Fruit fly (Drosophila melanogaster) whole organism, embryonic: Measurements from ENCODE around the gene CG17562.

Source experiments
- CG10979 ChIP-seq: fragments of 200-800 bp; sonication (Bioruptor generic); optimal IDR thresholded peaks from 2 replicates; lab custom pipeline; 2018; ENCODE audit warnings: missing biosample characterization, mild to moderate bottlenecking, missing genetic modification characterization, moderate library complexity
- CG11723 ChIP-seq: fragments of 200-800 bp; sonication (Bioruptor generic); optimal IDR thresholded peaks from 2 replicates; lab custom pipeline; 2017; ENCODE audit warnings: missing biosample characterization, mild to moderate bottlenecking, missing genetic modification characterization
- CG12659 ChIP-seq: fragments of 200-800 bp; sonication (Bioruptor generic); optimal IDR thresholded peaks from 3 replicates; lab custom pipeline; 2017; ENCODE audit warnings: mild to moderate bottlenecking, missing biosample characterization, missing genetic modification reagents, missing genetic modification characterization
- CG13296 ChIP-seq: fragments of 200-800 bp; sonication (Bioruptor generic); optimal IDR thresholded peaks from 3 replicates; lab custom pipeline; 2018; ENCODE audit warnings: missing biosample characterization, mild to moderate bottlenecking, missing genetic modification characterization
- CG14710 ChIP-seq: fragments of 200-800 bp; sonication (Bioruptor generic); optimal IDR thresholded peaks from 3 replicates; lab custom pipeline; 2019; ENCODE audit warnings: missing biosample characterization, mild to moderate bottlenecking, missing genetic modification characterization, moderate library complexity
- CG1603 ChIP-seq: fragments of 200-800 bp; sonication (Bioruptor generic); optimal IDR thresholded peaks from 2 replicates; lab custom pipeline; 2019; ENCODE audit warnings: missing biosample characterization, mild to moderate bottlenecking, missing genetic modification characterization, moderate library complexity
- CG17802 ChIP-seq: fragments of 200-800 bp; sonication (Bioruptor generic); optimal IDR thresholded peaks from 2 replicates; lab custom pipeline; 2018; ENCODE audit warnings: missing biosample characterization, mild to moderate bottlenecking, missing genetic modification characterization, moderate library complexity
- CG18476 ChIP-seq: fragments of 200-800 bp; sonication (Bioruptor generic); optimal IDR thresholded peaks from 2 replicates; lab custom pipeline; 2016; ENCODE audit warnings: missing biosample characterization, mild to moderate bottlenecking, missing genetic modification characterization
- CG31224 ChIP-seq: fragments of 200-800 bp; sonication (Bioruptor generic); IDR thresholded peaks from 2 replicates; pipeline ENCODE4 v1.3.6; 2022; ENCODE audit warnings: missing biosample characterization, missing genetic modification characterization
- CG31441 ChIP-seq: fragments of 200-800 bp; sonication (Bioruptor generic); IDR thresholded peaks from 2 replicates; pipeline ENCODE4 v1.3.6; 2022; ENCODE audit warnings: missing biosample characterization, missing genetic modification characterization
- CG34376 ChIP-seq: fragments of 200-800 bp; sonication (Bioruptor generic); optimal IDR thresholded peaks from 2 replicates; lab custom pipeline; 2018; ENCODE audit warnings: missing biosample characterization, mild to moderate bottlenecking, missing genetic modification characterization
- CG4617 ChIP-seq: fragments of 200-800 bp; sonication (Bioruptor generic); optimal IDR thresholded peaks from 3 replicates; lab custom pipeline; 2016; ENCODE audit warnings: missing biosample characterization, missing genetic modification characterization, borderline replicate concordance
- CG7963 ChIP-seq: fragments of 200-800 bp; sonication (Bioruptor generic); IDR thresholded peaks from 3 replicates; pipeline ENCODE4 v1.3.6; 2022; ENCODE audit warnings: missing biosample characterization, missing genetic modification characterization; ENCODE audit not compliant: partially characterized antibody
- CG8290 ChIP-seq, 3 experiments: fragments of 200-800 bp; sonication (Bioruptor generic); optimal IDR thresholded peaks; 2 replicates each; lab custom pipeline; 2016 to 2019; ENCODE audit warnings: missing biosample characterization in 3 of 3, missing genetic modification characterization in 3 of 3, mild to moderate bottlenecking in 2 of 3, moderate library complexity in 1 of 3
- CG8765 ChIP-seq: fragments of 200-800 bp; sonication (Bioruptor generic); IDR thresholded peaks from 2 replicates; pipeline ENCODE4 v1.3.6; 2022; ENCODE audit warnings: missing biosample characterization, missing genetic modification characterization
- D ChIP-seq, 2 experiments: fragments of 200-800 bp in 1 of 2; fragments of >200 bp in 1 of 2; sonication (Bioruptor generic) in 1 of 2; optimal IDR thresholded peaks; 2 replicates in 1 of 2; 3 replicates in 1 of 2; lab custom pipeline; 2017; ENCODE audit warnings: mild to moderate bottlenecking in 1 of 2, missing biosample characterization in 1 of 2, missing genetic modification characterization in 1 of 2, missing genetic modification reagents in 1 of 2
- D19A ChIP-seq: fragments of 200-800 bp; optimal IDR thresholded peaks from 3 replicates; lab custom pipeline; 2019; ENCODE audit warnings: missing biosample characterization, mild to moderate bottlenecking, missing genetic modification characterization, moderate library complexity
- Dbx ChIP-seq: fragments of 200-800 bp; sonication (Bioruptor generic); IDR thresholded peaks from 3 replicates; pipeline ENCODE4 v1.3.6; 2022; ENCODE audit warnings: missing biosample characterization, missing genetic modification characterization
- Dip2 ChIP-seq: fragments of 200-800 bp; sonication (Bioruptor generic); IDR thresholded peaks from 2 replicates; pipeline ENCODE4 v1.3.6; 2022; ENCODE audit warnings: missing biosample characterization, missing genetic modification characterization
- Dref ChIP-seq: fragments of 200-800 bp; sonication (Bioruptor generic); IDR thresholded peaks from 2 replicates; pipeline ENCODE4 v1.3.6; 2022; ENCODE audit warnings: missing biosample characterization, missing genetic modification characterization
- Ets97D ChIP-seq: fragments of 200-800 bp; sonication (Bioruptor generic); optimal IDR thresholded peaks from 3 replicates; lab custom pipeline; 2016; ENCODE audit warnings: missing biosample characterization, missing genetic modification characterization
- Jarid2 ChIP-seq: fragments of 200-800 bp; sonication (Bioruptor generic); optimal IDR thresholded peaks from 3 replicates; lab custom pipeline; 2017; ENCODE audit warnings: mild to moderate bottlenecking, missing biosample characterization, missing genetic modification reagents, missing genetic modification characterization
- Mes4 ChIP-seq: fragments of 200-800 bp; sonication (Bioruptor generic); optimal IDR thresholded peaks from 2 replicates; lab custom pipeline; 2016; ENCODE audit warnings: missing biosample characterization, missing genetic modification characterization
- NC2β ChIP-seq: fragments of 200-800 bp; sonication (Bioruptor generic); optimal IDR thresholded peaks from 2 replicates; lab custom pipeline; 2016; ENCODE audit warnings: missing biosample characterization, missing genetic modification characterization
- NfI ChIP-seq: fragments of 200-800 bp; sonication (Bioruptor generic); optimal IDR thresholded peaks from 3 replicates; lab custom pipeline; 2018; ENCODE audit warnings: missing biosample characterization, mild to moderate bottlenecking, missing genetic modification characterization, moderate library complexity
- Ptx1 ChIP-seq: fragments of 200-800 bp; sonication (Bioruptor generic); IDR thresholded peaks from 2 replicates; pipeline ENCODE4 v1.3.6; 2022; ENCODE audit warnings: missing biosample characterization, missing genetic modification characterization
- aop ChIP-seq: fragments of 200-800 bp; sonication (Bioruptor generic); IDR thresholded peaks from 2 replicates; pipeline ENCODE4 v1.3.6; 2022; ENCODE audit warnings: missing biosample characterization, missing genetic modification characterization
- btn ChIP-seq: fragments of 200-800 bp; sonication (Bioruptor generic); optimal IDR thresholded peaks from 2 replicates; lab custom pipeline; 2016; ENCODE audit warnings: missing biosample characterization, missing genetic modification characterization
- chif ChIP-seq, 2 experiments: fragments of 200-800 bp; sonication (Bioruptor generic); optimal IDR thresholded peaks; 3 replicates each; lab custom pipeline; 2016; ENCODE audit warnings: missing biosample characterization in 2 of 2, missing genetic modification characterization in 2 of 2
- chm ChIP-seq: fragments of 200-800 bp; sonication (Bioruptor generic); IDR thresholded peaks from 2 replicates; pipeline ENCODE4 v1.3.6; 2022; ENCODE audit warnings: missing biosample characterization, missing genetic modification characterization
- ci ChIP-seq: fragments of 200-800 bp; sonication (Bioruptor generic); IDR thresholded peaks from 3 replicates; pipeline ENCODE4 v1.3.6; 2022; ENCODE audit warnings: missing biosample characterization, missing genetic modification characterization
- dati ChIP-seq: fragments of 200-800 bp; sonication (Bioruptor generic); IDR thresholded peaks from 2 replicates; pipeline ENCODE4 v1.3.6; 2022; ENCODE audit warnings: missing biosample characterization, missing genetic modification characterization
- esg ChIP-seq: fragments of 200-800 bp; sonication (Bioruptor generic); conservative IDR thresholded peaks from 2 replicates; pipeline ENCODE4 v1.3.6; 2022; ENCODE audit warnings: missing biosample characterization, missing genetic modification characterization
- gem ChIP-seq: fragments of 200-800 bp; sonication (Bioruptor generic); optimal IDR thresholded peaks from 2 replicates; lab custom pipeline; 2019; ENCODE audit warnings: missing biosample characterization, mild to moderate bottlenecking, missing genetic modification characterization, moderate library complexity
- hbn ChIP-seq: fragments of 200-800 bp; sonication (Bioruptor generic); IDR thresholded peaks from 2 replicates; pipeline ENCODE4 v1.3.6; 2022; ENCODE audit warnings: missing biosample characterization, missing genetic modification characterization; ENCODE audit not compliant: partially characterized antibody
- ken ChIP-seq: fragments of 200-800 bp; sonication (Bioruptor generic); IDR thresholded peaks from 3 replicates; pipeline ENCODE4 v1.3.6; 2022; ENCODE audit warnings: missing biosample characterization, missing genetic modification characterization
- lmd ChIP-seq: fragments of 200-800 bp; sonication (Bioruptor generic); IDR thresholded peaks from 2 replicates; pipeline ENCODE4 v1.3.6; 2022; ENCODE audit warnings: missing biosample characterization, missing genetic modification characterization
- mld ChIP-seq: fragments of 200-800 bp; sonication (Bioruptor generic); IDR thresholded peaks from 3 replicates; pipeline ENCODE4 v1.3.6; 2022; ENCODE audit warnings: missing biosample characterization, missing genetic modification characterization; ENCODE audit not compliant: partially characterized antibody
- nau ChIP-seq: fragments of 200-800 bp; sonication (Bioruptor generic); optimal IDR thresholded peaks from 3 replicates; lab custom pipeline; 2017; ENCODE audit warnings: missing biosample characterization, mild to moderate bottlenecking, missing genetic modification characterization, missing genetic modification reagents
- nerfin-2 ChIP-seq: fragments of 200-800 bp; sonication (Bioruptor generic); IDR thresholded peaks from 2 replicates; pipeline ENCODE4 v1.3.6; 2022; ENCODE audit warnings: missing biosample characterization, missing genetic modification characterization; ENCODE audit not compliant: partially characterized antibody
- pita ChIP-seq: fragments of 200-800 bp; sonication (Bioruptor generic); optimal IDR thresholded peaks from 2 replicates; lab custom pipeline; 2017; ENCODE audit warnings: missing biosample characterization, mild to moderate bottlenecking, missing genetic modification characterization
- pros ChIP-seq: fragments of 200-800 bp; sonication (Bioruptor generic); optimal IDR thresholded peaks from 3 replicates; lab custom pipeline; 2019; ENCODE audit warnings: missing biosample characterization, mild to moderate bottlenecking, missing genetic modification characterization, moderate library complexity
- slp2 ChIP-seq: fragments of 200-800 bp; sonication (Bioruptor generic); optimal IDR thresholded peaks from 2 replicates; lab custom pipeline; 2016; ENCODE audit warnings: missing biosample characterization, missing genetic modification characterization
- sug ChIP-seq: fragments of 200-800 bp; optimal IDR thresholded peaks from 2 replicates; lab custom pipeline; 2019; ENCODE audit warnings: missing biosample characterization, mild to moderate bottlenecking, missing genetic modification characterization, moderate library complexity
- unc-4 ChIP-seq: fragments of 200-800 bp; sonication (Bioruptor generic); IDR thresholded peaks from 2 replicates; pipeline ENCODE4 v1.3.6; 2022; ENCODE audit warnings: missing biosample characterization, missing genetic modification characterization; ENCODE audit not compliant: partially characterized antibody
- vnd ChIP-seq: fragments of 200-800 bp; sonication (Bioruptor generic); IDR thresholded peaks from 3 replicates; pipeline ENCODE4 v1.3.6; 2022; ENCODE audit warnings: missing biosample characterization, missing genetic modification characterization; ENCODE audit not compliant: partially characterized antibody
- vvl ChIP-seq: fragments of 200-800 bp; sonication (Bioruptor generic); IDR thresholded peaks from 2 replicates; pipeline ENCODE4 v1.3.6; 2022; ENCODE audit warnings: missing biosample characterization, missing genetic modification characterization
- zen2 ChIP-seq: fragments of 200-800 bp; sonication (Bioruptor generic); IDR thresholded peaks from 3 replicates; pipeline ENCODE4 v1.3.6; 2022; ENCODE audit warnings: missing biosample characterization, missing genetic modification characterization; ENCODE audit not compliant: partially characterized antibody
- zfh1 ChIP-seq: fragments of 200-800 bp; sonication (Bioruptor generic); IDR thresholded peaks from 3 replicates; pipeline ENCODE4 v1.3.6; 2022; ENCODE audit warnings: missing biosample characterization, missing genetic modification characterization

The CG17562 gene

DNA sequence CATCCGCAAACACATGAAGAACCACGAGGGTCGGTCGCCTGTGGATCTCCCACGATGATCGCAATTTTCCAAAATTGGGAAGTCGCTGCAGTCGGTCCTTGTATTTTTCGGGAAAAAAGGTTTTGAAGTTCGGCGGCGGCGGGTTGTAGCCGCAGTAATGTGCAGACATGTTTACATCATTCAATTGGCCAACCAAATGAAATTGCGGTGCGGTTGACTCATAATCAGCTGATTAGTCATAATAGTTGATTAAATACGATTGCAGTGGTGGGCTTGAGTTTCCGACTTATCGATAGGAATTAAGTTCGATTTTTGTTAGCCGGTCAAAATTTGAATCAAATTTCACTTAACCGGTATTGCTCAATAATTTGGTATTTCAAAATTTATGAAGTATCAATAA is 37.0 kb downstream of the CG17562 start, which contains the start of gene CG14907 (continued):
- TF ChIP-seq Dbx (GFP tag; lab: Robert Waterston, UW) (0 out of 3 replicates have a peak, but pooled peaks have one; percentile 16), CG1603 (peak; percentile 27), D19A (tag; lab: Kevin White, UChicago) (no peak), nau (GFP tag; lab: Kevin White, UChicago) (no peak), CG14710 (tag; lab: Kevin White, UChicago) (peak; percentile 4), vnd (GFP tag; lab: Robert Waterston, UW) (peak; percentile 34; the same call in 1 of the 3 replicates), Ets97D (GFP tag; lab: Kevin White, UChicago) (peak; percentile 18), nerfin-2 (GFP tag; lab: Robert Waterston, UW) (peak; percentile 65), Mes4 (GFP tag; lab: Kevin White, UChicago) (no peak), mld (GFP tag; lab: Robert Waterston, UW) (peak; percentile 44; the same call in 1 of the 3 replicates), chif (GFP tag; optimal IDR thresholded peaks at IDR 0.05; lab: Kevin White, UChicago) (no peak), zen2 (GFP tag; lab: Robert Waterston, UW) (peak; percentile 56; the same call in 1 of the 3 replicates), zfh1 (GFP tag; lab: Robert Waterston, UW) (no peak), CG34376 (peak; percentile 44), ci (GFP tag; lab: Robert Waterston, UW) (0 out of 3 replicates have a peak, but pooled peaks have one; percentile 9), CG18476 (GFP tag; lab: Kevin White, UChicago) (no peak), CG4617 (GFP tag; lab: Kevin White, UChicago) (no peak), Ptx1 (GFP tag; lab: Robert Waterston, UW) (no peak), slp2 (no peak), ken (no peak), CG12659 (peak; percentile 28), CG7963 (GFP tag; lab: Robert Waterston, UW) (peak; percentile 50; the same call in 1 of the 3 replicates), hbn (GFP tag; lab: Robert Waterston, UW) (peak; percentile 68), vvl (GFP tag; lab: Robert Waterston, UW) (0 out of 2 replicates have a peak, but pooled peaks have one; percentile 20), D (optimal IDR thresholded peaks at IDR 0.05; lab: Kevin White, UChicago) (no peak), D (GFP tag; optimal IDR thresholded peaks at IDR 0.05; lab: Kevin White, UChicago) (no peak), NC2β (GFP tag; lab: Kevin White, UChicago) (no peak), unc-4 (GFP tag; lab: Robert Waterston, UW) (peak; percentile 70), NfI (peak; percentile 8), dati (GFP tag; lab: Robert Waterston, UW) (no peak), CG13296 (GFP tag; lab: Kevin White, UChicago) (peak; percentile 5), esg (GFP tag; lab: Robert Waterston, UW) (no peak), CG10979 (tag; lab: Kevin White, UChicago) (no peak), Jarid2 (GFP tag; lab: Kevin White, UChicago) (no peak), Dip2 (GFP tag; lab: Robert Waterston, UW) (no peak), Dref (GFP tag; lab: Robert Waterston, UW) (peak; percentile 76), CG11723 (GFP tag; lab: Kevin White, UChicago) (no peak), pros (GFP tag; lab: Kevin White, UChicago) (no peak), btn (GFP tag; lab: Kevin White, UChicago) (no peak), CG8290 (GFP tag; optimal IDR thresholded peaks at IDR 0.05; lab: Kevin White, UChicago) (no peak), CG8290 (tag; optimal IDR thresholded peaks at IDR 0.05; lab: Kevin White, UChicago) (no peak), lmd (GFP tag; lab: Robert Waterston, UW) (no peak), chm (GFP tag; lab: Robert Waterston, UW) (0 out of 2 replicates have a peak, but pooled peaks have one; percentile 35), CG31441 (no peak), CG17802 (tag; lab: Kevin White, UChicago) (peak; percentile 32), aop (no peak), pita (GFP tag; lab: Kevin White, UChicago) (no peak), CG8765 (GFP tag; lab: Robert Waterston, UW) (no peak), sug (tag; lab: Kevin White, UChicago) (peak; percentile 30), gem (no peak), CG31224 (GFP tag; lab: Robert Waterston, UW) (no peak)
